Fruit fly (Drosophila melanogaster) whole organism, embryonic: ENCODE results near the gene LSm3.

Experiments used
- Atf-2 ChIP-seq: fragments of 200-800 bp; sonication (Bioruptor generic); optimal IDR thresholded peaks from 2 replicates; lab custom pipeline; 2016; ENCODE audit warnings: missing biosample characterization, missing genetic modification characterization
- CG10209 ChIP-seq: fragments of 200-800 bp; sonication (Bioruptor generic); optimal IDR thresholded peaks from 3 replicates; lab custom pipeline; 2017; ENCODE audit warnings: missing biosample characterization, mild to moderate bottlenecking, missing genetic modification characterization, missing genetic modification reagents
- CG1024 ChIP-seq: fragments of 200-800 bp; sonication (Bioruptor generic); IDR thresholded peaks from 2 replicates; pipeline ENCODE4 v1.3.6; 2022; ENCODE audit warnings: missing biosample characterization, missing genetic modification characterization
- CG10431 ChIP-seq: fragments of 200-800 bp; sonication (Bioruptor generic); optimal IDR thresholded peaks from 3 replicates; lab custom pipeline; 2018; ENCODE audit warnings: missing biosample characterization, mild to moderate bottlenecking, missing genetic modification characterization
- CG12155 ChIP-seq: fragments of 200-800 bp; sonication (Bioruptor generic); optimal IDR thresholded peaks from 3 replicates; lab custom pipeline; 2016; ENCODE audit warnings: missing biosample characterization, missing genetic modification characterization
- CG12236 ChIP-seq: fragments of 200-800 bp; sonication (Bioruptor generic); optimal IDR thresholded peaks from 2 replicates; lab custom pipeline; 2016; ENCODE audit warnings: missing biosample characterization, missing genetic modification characterization
- CG13287 ChIP-seq: fragments of 200-800 bp; sonication (Bioruptor generic); IDR thresholded peaks from 2 replicates; pipeline ENCODE4 v1.3.6; 2022; ENCODE audit warnings: missing biosample characterization, missing genetic modification characterization; ENCODE audit not compliant: partially characterized antibody
- CG14014 ChIP-seq: fragments of 200-800 bp; sonication (Bioruptor generic); IDR thresholded peaks from 2 replicates; pipeline ENCODE4 v1.3.6; 2022; ENCODE audit warnings: missing biosample characterization, missing genetic modification characterization
- CG14710 ChIP-seq: fragments of 200-800 bp; sonication (Bioruptor generic); optimal IDR thresholded peaks from 3 replicates; lab custom pipeline; 2019; ENCODE audit warnings: missing biosample characterization, mild to moderate bottlenecking, missing genetic modification characterization, moderate library complexity
- CG14860 ChIP-seq: fragments of 200-800 bp; sonication (Bioruptor generic); IDR thresholded peaks from 3 replicates; pipeline ENCODE4 v1.3.6; 2022; ENCODE audit warnings: missing biosample characterization, missing genetic modification characterization; ENCODE audit not compliant: partially characterized antibody
- CG15269 ChIP-seq: fragments of 200-800 bp; sonication (Bioruptor generic); optimal IDR thresholded peaks from 2 replicates; lab custom pipeline; 2018; ENCODE audit warnings: missing biosample characterization, mild to moderate bottlenecking, missing genetic modification characterization, moderate library complexity
- CG2129 ChIP-seq: fragments of 200-800 bp; sonication (Bioruptor generic); IDR thresholded peaks from 2 replicates; pipeline ENCODE4 v1.3.6; 2022; ENCODE audit warnings: missing biosample characterization, missing genetic modification characterization; ENCODE audit not compliant: partially characterized antibody
- CG32767 ChIP-seq: fragments of 200-800 bp; sonication (Bioruptor generic); IDR thresholded peaks from 2 replicates; pipeline ENCODE4 v1.3.6; 2022; ENCODE audit warnings: missing biosample characterization, missing genetic modification characterization
- CG32772 ChIP-seq: fragments of 200-800 bp; sonication (Bioruptor generic); IDR thresholded peaks from 2 replicates; pipeline ENCODE4 v1.3.6; 2022; ENCODE audit warnings: missing biosample characterization, missing genetic modification characterization
- CG4360 ChIP-seq: fragments of 200-800 bp; sonication (Bioruptor generic); IDR thresholded peaks from 2 replicates; pipeline ENCODE4 v1.3.6; 2022; ENCODE audit warnings: missing biosample characterization, missing genetic modification characterization
- CG7928 ChIP-seq: fragments of 200-800 bp; sonication (Bioruptor generic); optimal IDR thresholded peaks from 2 replicates; lab custom pipeline; 2017; ENCODE audit warnings: missing biosample characterization, mild to moderate bottlenecking, missing genetic modification characterization
- CG8478 ChIP-seq: fragments of >200 bp; optimal IDR thresholded peaks from 2 replicates; lab custom pipeline; 2018
- CG9817 ChIP-seq: fragments of 200-800 bp; sonication (Bioruptor generic); optimal IDR thresholded peaks from 2 replicates; lab custom pipeline; 2018; ENCODE audit warnings: missing biosample characterization, mild to moderate bottlenecking, missing genetic modification characterization, moderate library complexity
- CkIIα-i1 ChIP-seq: fragments of 200-800 bp; sonication (Bioruptor generic); IDR thresholded peaks from 2 replicates; pipeline ENCODE4 v1.3.6; 2022; ENCODE audit warnings: missing biosample characterization, missing genetic modification characterization
- Dip3 ChIP-seq: fragments of 200-800 bp; sonication (Bioruptor generic); optimal IDR thresholded peaks from 3 replicates; lab custom pipeline; 2016; ENCODE audit warnings: missing biosample characterization, missing genetic modification characterization
- Dref ChIP-seq: fragments of 200-800 bp; sonication (Bioruptor generic); IDR thresholded peaks from 2 replicates; pipeline ENCODE4 v1.3.6; 2022; ENCODE audit warnings: missing biosample characterization, missing genetic modification characterization
- Mad ChIP-seq: fragments of 200-800 bp; sonication (Bioruptor generic); optimal IDR thresholded peaks from 2 replicates; lab custom pipeline; 2016; ENCODE audit warnings: missing biosample characterization, missing genetic modification characterization
- NFAT ChIP-seq: fragments of 200-800 bp; sonication (Bioruptor generic); IDR thresholded peaks from 2 replicates; pipeline ENCODE4 v1.3.6; 2022; ENCODE audit warnings: missing biosample characterization, missing genetic modification characterization
- Opbp ChIP-seq: fragments of 200-800 bp; sonication (Bioruptor generic); IDR thresholded peaks from 3 replicates; pipeline ENCODE4 v1.3.6; 2022; ENCODE audit warnings: missing biosample characterization, missing genetic modification characterization; ENCODE audit not compliant: partially characterized antibody
- Sry-δ ChIP-seq: fragments of 200-800 bp; sonication (Bioruptor generic); optimal IDR thresholded peaks from 2 replicates; lab custom pipeline; 2016; ENCODE audit warnings: missing biosample characterization, missing genetic modification characterization
- Stat92E ChIP-seq, 3 experiments: fragments of >200 bp in 2 of 3; fragments of 200-800 bp in 1 of 3; sonication (Bioruptor generic) in 1 of 3; optimal IDR thresholded peaks; 2 replicates each; lab custom pipeline; 2017 to 2019; ENCODE audit warnings: missing biosample characterization in 3 of 3, missing genetic modification characterization in 3 of 3, mild to moderate bottlenecking in 1 of 3, moderate library complexity in 1 of 3
- YL-1 ChIP-seq: fragments of 200-800 bp; sonication (Bioruptor generic); optimal IDR thresholded peaks from 3 replicates; lab custom pipeline; 2017; ENCODE audit warnings: missing biosample characterization, mild to moderate bottlenecking, missing genetic modification characterization
- aop ChIP-seq: fragments of 200-800 bp; sonication (Bioruptor generic); IDR thresholded peaks from 2 replicates; pipeline ENCODE4 v1.3.6; 2022; ENCODE audit warnings: missing biosample characterization, missing genetic modification characterization
- bbx ChIP-seq: fragments of 200-800 bp; sonication (Bioruptor generic); IDR thresholded peaks from 2 replicates; pipeline ENCODE4 v1.3.6; 2022; ENCODE audit warnings: missing biosample characterization, missing genetic modification characterization; ENCODE audit not compliant: partially characterized antibody
- bigmax ChIP-seq: fragments of 200-800 bp; sonication (Bioruptor generic); optimal IDR thresholded peaks from 2 replicates; lab custom pipeline; 2018; ENCODE audit warnings: missing biosample characterization, mild to moderate bottlenecking, missing genetic modification characterization
- danr ChIP-seq: fragments of 200-800 bp; sonication (Bioruptor generic); IDR thresholded peaks from 2 replicates; pipeline ENCODE4 v1.3.6; 2022; ENCODE audit warnings: missing biosample characterization, missing genetic modification characterization
- dysf ChIP-seq: fragments of 200-800 bp; sonication (Bioruptor generic); IDR thresholded peaks from 3 replicates; pipeline ENCODE4 v1.3.6; 2022; ENCODE audit warnings: missing biosample characterization, missing genetic modification characterization
- gcm ChIP-seq: fragments of 200-800 bp; sonication (Bioruptor generic); optimal IDR thresholded peaks from 2 replicates; lab custom pipeline; 2019; ENCODE audit warnings: missing biosample characterization, mild to moderate bottlenecking, missing genetic modification characterization, moderate library complexity
- insv ChIP-seq, 2 experiments: fragments of 200-800 bp; sonication (Bioruptor generic); optimal IDR thresholded peaks; 3 replicates each; lab custom pipeline; 2016 to 2018; ENCODE audit warnings: missing biosample characterization in 2 of 2, missing genetic modification characterization in 2 of 2
- klu ChIP-seq: fragments of 200-800 bp; sonication (Bioruptor generic); IDR thresholded peaks from 2 replicates; pipeline ENCODE4 v1.3.6; 2022; ENCODE audit warnings: missing biosample characterization, missing genetic modification characterization
- lab ChIP-seq: fragments of 200-800 bp; sonication (Bioruptor generic); optimal IDR thresholded peaks from 3 replicates; lab custom pipeline; 2017; ENCODE audit warnings: missing biosample characterization, missing genetic modification characterization, mild to moderate bottlenecking, moderate library complexity, missing genetic modification reagents
- lbe ChIP-seq: fragments of 200-800 bp; sonication (Bioruptor generic); optimal IDR thresholded peaks from 2 replicates; lab custom pipeline; 2016; ENCODE audit warnings: missing biosample characterization, mild to moderate bottlenecking, missing genetic modification characterization
- lov ChIP-seq, 2 experiments: fragments of 200-800 bp in 1 of 2; fragments of >200 bp in 1 of 2; sonication (Bioruptor generic) in 1 of 2; IDR thresholded peaks in 1 of 2; optimal IDR thresholded peaks in 1 of 2; 2 replicates in 1 of 2; 3 replicates in 1 of 2; pipeline versions ENCODE4 v1.3.6 to Lab custom; 2017 to 2022; ENCODE audit warnings: missing biosample characterization in 1 of 2, missing genetic modification characterization in 1 of 2
- pnt ChIP-seq: fragments of 200-800 bp; sonication (Bioruptor generic); optimal IDR thresholded peaks from 3 replicates; lab custom pipeline; 2016; ENCODE audit warnings: missing biosample characterization, missing genetic modification characterization
- pzg ChIP-seq: fragments of 200-800 bp; sonication (Bioruptor generic); optimal IDR thresholded peaks from 3 replicates; lab custom pipeline; 2018; ENCODE audit warnings: missing biosample characterization, mild to moderate bottlenecking, missing genetic modification characterization, moderate library complexity
- ranshi ChIP-seq: fragments of 200-800 bp; sonication (Bioruptor generic); IDR thresholded peaks from 2 replicates; pipeline ENCODE4 v1.3.6; 2022; ENCODE audit warnings: missing biosample characterization, missing genetic modification characterization
- run ChIP-seq: fragments of 200-800 bp; sonication (Bioruptor generic); optimal IDR thresholded peaks from 3 replicates; lab custom pipeline; 2018; ENCODE audit warnings: missing biosample characterization, mild to moderate bottlenecking, missing genetic modification characterization
- scrt ChIP-seq: fragments of 200-800 bp; sonication (Bioruptor generic); optimal IDR thresholded peaks from 2 replicates; lab custom pipeline; 2018; ENCODE audit warnings: missing biosample characterization, mild to moderate bottlenecking, missing genetic modification characterization, moderate library complexity
- sisA ChIP-seq: fragments of 200-800 bp; sonication (Bioruptor generic); IDR thresholded peaks from 2 replicates; pipeline ENCODE4 v1.3.6; 2022; ENCODE audit warnings: missing biosample characterization, missing genetic modification characterization
- slp2 ChIP-seq: fragments of 200-800 bp; sonication (Bioruptor generic); optimal IDR thresholded peaks from 2 replicates; lab custom pipeline; 2016; ENCODE audit warnings: missing biosample characterization, missing genetic modification characterization
- sna ChIP-seq: fragments of 200-800 bp; sonication (Bioruptor generic); IDR thresholded peaks from 2 replicates; pipeline ENCODE4 v1.3.6; 2022; ENCODE audit warnings: missing biosample characterization, missing genetic modification characterization; ENCODE audit not compliant: partially characterized antibody
- stwl ChIP-seq: fragments of 200-800 bp; sonication (Bioruptor generic); optimal IDR thresholded peaks from 3 replicates; lab custom pipeline; 2018; ENCODE audit warnings: missing biosample characterization, mild to moderate bottlenecking, missing genetic modification characterization, moderate library complexity
- tin ChIP-seq: fragments of 200-800 bp; sonication (Bioruptor generic); optimal IDR thresholded peaks from 3 replicates; lab custom pipeline; 2016; ENCODE audit warnings: missing biosample characterization, missing genetic modification characterization
- zfh1 ChIP-seq: fragments of 200-800 bp; sonication (Bioruptor generic); IDR thresholded peaks from 3 replicates; pipeline ENCODE4 v1.3.6; 2022; ENCODE audit warnings: missing biosample characterization, missing genetic modification characterization

LSm3 gene

DNA sequence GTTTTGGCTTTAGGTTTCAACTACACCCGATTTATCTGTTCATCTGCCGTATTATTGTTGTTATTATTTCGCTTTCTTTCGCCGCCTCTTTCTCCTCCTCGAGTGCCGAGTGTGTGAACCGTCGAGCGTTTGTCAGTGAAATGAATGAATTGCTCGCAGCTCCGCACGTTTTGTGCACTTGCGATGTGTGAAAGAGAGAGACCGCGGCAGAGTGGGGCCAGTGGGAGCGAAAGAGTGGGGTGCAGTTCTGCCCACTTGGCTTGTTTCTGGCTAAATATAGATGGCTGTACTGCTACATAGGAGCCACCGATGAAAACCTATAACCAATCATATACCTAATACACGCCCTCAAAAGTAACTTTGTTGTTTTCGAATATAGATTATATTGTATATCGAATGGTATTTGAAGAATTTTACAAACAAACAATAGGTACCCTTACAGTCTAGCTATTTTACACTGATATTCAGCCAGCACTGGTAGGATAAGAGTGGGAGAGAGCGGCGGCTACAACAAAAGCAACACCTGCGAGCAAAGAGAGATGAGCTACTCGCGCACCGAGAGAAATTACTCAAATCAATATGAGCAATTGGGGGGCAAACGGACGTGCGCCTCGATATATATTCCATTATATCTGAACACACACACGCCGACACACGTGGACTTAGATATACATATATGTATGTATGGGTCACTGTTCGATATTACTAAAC lies 10.5 kb downstream of the LSm3 start (continued):
- TF ChIP-seq tin (GFP tag; lab: Kevin White, UChicago) (no peak), CkIIα-i1 (no peak), CG4360 (GFP tag; lab: Robert Waterston, UW) (no peak), Mad (GFP tag; lab: Kevin White, UChicago) (no peak), aop (GFP tag; lab: Robert Waterston, UW) (no peak), sna (GFP tag; lab: Robert Waterston, UW) (no peak), bigmax (GFP tag; lab: Kevin White, UChicago) (no peak), CG12236 (GFP tag; lab: Kevin White, UChicago) (no peak), CG10209 (GFP tag; lab: Kevin White, UChicago) (no peak), Stat92E (GFP tag; optimal IDR thresholded peaks at IDR 0.05; lab: Kevin White, UChicago) (no peak), Dref (GFP tag; lab: Robert Waterston, UW) (no peak), YL-1 (GFP tag; lab: Kevin White, UChicago) (peak; percentile 13), pnt (GFP tag; lab: Kevin White, UChicago) (no peak), Dip3 (GFP tag; lab: Kevin White, UChicago) (no peak), sisA (GFP tag; lab: Robert Waterston, UW) (no peak), stwl (tag; lab: Kevin White, UChicago) (no peak), ranshi (0 out of 2 replicates have a peak, but pooled peaks have one; percentile 4), CG14860 (GFP tag; lab: Robert Waterston, UW) (no peak), klu (GFP tag; lab: Robert Waterston, UW) (peak; percentile 25; the same call in 1 of the 2 replicates), lbe (GFP tag; lab: Kevin White, UChicago) (no peak), gcm (GFP tag; lab: Kevin White, UChicago) (peak; percentile 3), Opbp (0 out of 3 replicates have a peak, but pooled peaks have one; percentile 16), NFAT (GFP tag; lab: Robert Waterston, UW) (no peak), CG2129 (GFP tag; lab: Robert Waterston, UW) (no peak), CG13287 (GFP tag; lab: Robert Waterston, UW) (no peak), run (tag; lab: Kevin White, UChicago) (no peak), CG10431 (GFP tag; lab: Kevin White, UChicago) (no peak), pzg (GFP tag; lab: Kevin White, UChicago) (no peak), Sry-δ (GFP tag; lab: Kevin White, UChicago) (no peak), dysf (GFP tag; lab: Robert Waterston, UW) (peak; percentile 43; the same call in 1 of the 3 replicates), CG14014 (0 out of 2 replicates have a peak, but pooled peaks have one; percentile 17), zfh1 (no peak), insv (GFP tag; optimal IDR thresholded peaks at IDR 0.05; lab: Kevin White, UChicago) (no peak), bbx (no peak), CG32767 (GFP tag; lab: Robert Waterston, UW) (no peak), CG9817 (tag; lab: Kevin White, UChicago) (no peak), CG14710 (peak; percentile 3), CG32772 (GFP tag; lab: Robert Waterston, UW) (0 out of 2 replicates have a peak, but pooled peaks have one; percentile 29), CG7928 (GFP tag; lab: Kevin White, UChicago) (no peak), Atf-2 (GFP tag; lab: Kevin White, UChicago) (no peak), CG1024 (GFP tag; lab: Robert Waterston, UW) (no peak), CG8478 (lab: Kevin White, UChicago) (no peak), danr (no peak), CG15269 (tag; lab: Kevin White, UChicago) (no peak), lab (GFP tag; lab: Kevin White, UChicago) (peak; percentile 42), slp2 (GFP tag; lab: Kevin White, UChicago) (no peak), lov (optimal IDR thresholded peaks at IDR 0.05; lab: Kevin White, UChicago) (no peak), lov (GFP tag; IDR thresholded peaks at IDR 0.05; lab: Robert Waterston, UW) (no peak), CG12155 (GFP tag; lab: Kevin White, UChicago) (no peak), scrt (GFP tag; lab: Kevin White, UChicago) (no peak)
